Worm (Caenorhabditis elegans): ENCODE measurements around the gene C03B1.14.

- TF ChIP-seq nhr-77 (tag; optimal IDR thresholded peaks at IDR 0.05) (no peak), ztf-11 (tag; optimal IDR thresholded peaks at IDR 0.05) (no peak), snu-23 (GFP tag; optimal IDR thresholded peaks at IDR 0.05) (no peak), irx-1 (tag; optimal IDR thresholded peaks at IDR 0.05) (no peak), ztf-4 (tag; optimal IDR thresholded peaks at IDR 0.05) (no peak), blmp-1 (tag; optimal IDR thresholded peaks at IDR 0.05) (no peak), hlh-17 (GFP tag; optimal IDR thresholded peaks at IDR 0.05; ENCODE audit: borderline replicate concordance) (no peak), zip-4 (GFP tag; optimal IDR thresholded peaks at IDR 0.05) (no peak), fkh-10 (GFP tag; optimal IDR thresholded peaks at IDR 0.05) (no peak), pqm-1 (tag; optimal IDR thresholded peaks at IDR 0.05) (no peak), lin-13 (GFP tag; optimal IDR thresholded peaks at IDR 0.05) (no peak), sup-37 (GFP tag; optimal IDR thresholded peaks at IDR 0.05) (no peak)
These were observed 49.2 kb downstream of the C03B1.14 start, which contains the start of gene npr-38 for ce11 chrX:6311391-6311790.

All from whole organism, L1 larva.